Worm (Caenorhabditis elegans): ENCODE data around the gene pgph-2.
A peak's percentile ranks its signal among the peaks of the same experiment; 100 is the strongest.

The pgph-2 gene

DNA sequence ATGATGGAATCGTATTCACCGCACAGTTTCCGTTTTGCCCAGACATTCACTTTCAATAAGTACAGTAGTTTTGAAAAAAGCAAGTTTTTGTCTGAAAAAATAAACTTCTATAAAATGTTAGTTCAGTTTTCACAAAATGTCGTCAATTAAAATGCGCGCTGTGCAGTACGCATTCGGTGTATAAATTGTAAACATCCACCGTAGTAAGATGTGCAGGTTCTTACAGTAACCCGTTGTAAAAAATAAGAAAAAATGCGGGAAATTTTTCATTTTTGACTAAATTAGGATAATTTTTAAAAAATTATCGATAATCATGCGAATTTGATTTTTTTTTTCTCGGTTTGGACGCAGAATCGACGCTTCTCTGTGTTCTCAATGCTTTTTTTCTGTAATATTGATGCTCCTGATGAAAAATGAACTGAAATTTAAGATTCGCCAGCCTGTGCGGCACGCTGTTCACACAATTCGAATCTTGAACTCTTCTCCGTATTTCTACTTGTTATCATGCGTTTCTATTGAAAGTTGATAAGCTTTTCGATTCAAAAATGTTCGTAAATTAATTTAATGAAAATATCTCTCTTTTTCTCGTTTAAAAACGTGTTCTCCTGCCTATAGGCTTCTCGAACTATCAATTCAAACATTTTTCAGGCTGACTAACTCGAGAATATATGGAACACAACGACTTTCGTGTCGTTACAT, 47.5 kb upstream of the pgph-2 start, which contains the start of gene rga-3 (continued):
- TF ChIP-seq ccch-3 (GFP tag; optimal IDR thresholded peaks at IDR 0.05): no peak
- TF ChIP-seq nhr-90 (tag; optimal IDR thresholded peaks at IDR 0.05): no peak
- TF ChIP-seq T26A5.8 (tag; optimal IDR thresholded peaks at IDR 0.05): no peak
- TF ChIP-seq ZK185.1 (tag; optimal IDR thresholded peaks at IDR 0.05; ENCODE audit: poor library complexity, severe bottlenecking): peak; percentile 27
- peak; percentile 66 for TF ChIP-seq ztf-18 (tag; optimal IDR thresholded peaks at IDR 0.05)
- no peak for TF ChIP-seq repo-1 (tag; optimal IDR thresholded peaks at IDR 0.05)
- TF ChIP-seq D2030.7 (GFP tag; IDR thresholded peaks at IDR 0.05): peak; percentile 98
- no peak for TF ChIP-seq nhr-27 (tag; optimal IDR thresholded peaks at IDR 0.05)
- peak; percentile 86 for TF ChIP-seq Y95B8A.8 (GFP tag; IDR thresholded peaks at IDR 0.05)
- peak; percentile 90 for TF ChIP-seq ztf-28 (GFP tag; IDR thresholded peaks at IDR 0.05)
- no peak for TF ChIP-seq F55B11.4 (tag; optimal IDR thresholded peaks at IDR 0.05; ENCODE audit: borderline replicate concordance, insufficient read depth)
- TF ChIP-seq lsy-27 (tag; optimal IDR thresholded peaks at IDR 0.05; ENCODE audit: borderline replicate concordance, insufficient read depth): no peak
- no peak for TF ChIP-seq chd-7 (tag; optimal IDR thresholded peaks at IDR 0.05)
- TF ChIP-seq madf-3 (GFP tag; IDR thresholded peaks at IDR 0.05): peak; percentile 91
- no peak for TF ChIP-seq sdz-38 (tag; optimal IDR thresholded peaks at IDR 0.05)
- peak; percentile 95 for TF ChIP-seq unc-130 (GFP tag; optimal IDR thresholded peaks at IDR 0.05)
- peak; percentile 97 for TF ChIP-seq efl-1 (GFP tag; optimal IDR thresholded peaks at IDR 0.05)
- no peak for TF ChIP-seq ztf-26 (tag; optimal IDR thresholded peaks at IDR 0.05)
- peak; percentile 58; the same call in 1 of the 2 replicates for TF ChIP-seq Y53F4B.3 (GFP tag; IDR thresholded peaks at IDR 0.05)
- TF ChIP-seq pha-4 (tag; optimal IDR thresholded peaks at IDR 0.05): no peak
- peak; percentile 91 for TF ChIP-seq dox-1 (GFP tag; IDR thresholded peaks at IDR 0.05)
- TF ChIP-seq tbp1 (GFP tag; optimal IDR thresholded peaks at IDR 0.05): peak; percentile 72
- no peak for TF ChIP-seq lin-40 (tag; optimal IDR thresholded peaks at IDR 0.05)
- TF ChIP-seq snpc-1.1 (tag; optimal IDR thresholded peaks at IDR 0.05; ENCODE audit: insufficient read depth): peak; percentile 82
- TF ChIP-seq snpc-3.4 (tag; optimal IDR thresholded peaks at IDR 0.05): peak; percentile 95
- TF ChIP-seq lsl-1 (GFP tag; optimal IDR thresholded peaks at IDR 0.05): peak; percentile 100
- peak; percentile 97 for TF ChIP-seq F33H1.4 (GFP tag; IDR thresholded peaks at IDR 0.05)
- no peak for TF ChIP-seq T07F8.4 (tag; optimal IDR thresholded peaks at IDR 0.05)
- TF ChIP-seq F39B2.1 (GFP tag; IDR thresholded peaks at IDR 0.05): no peak
- TF ChIP-seq rpc-1 (optimal IDR thresholded peaks at IDR 0.05): no peak
- TF ChIP-seq rpc-1 (tag; optimal IDR thresholded peaks at IDR 0.05): peak; percentile 15
- peak; percentile 99 for TF ChIP-seq ceh-91 (GFP tag; IDR thresholded peaks at IDR 0.05)
- no peak for TF ChIP-seq B0261.1 (tag; optimal IDR thresholded peaks at IDR 0.05)
- no peak for TF ChIP-seq ets-4 (GFP tag; optimal IDR thresholded peaks at IDR 0.05)
- peak; percentile 93 for TF ChIP-seq snpc-1.3 (tag; optimal IDR thresholded peaks at IDR 0.05; ENCODE audit: insufficient read depth)
- TF ChIP-seq madf-8 (GFP tag; conservative IDR thresholded peaks at IDR 0.05): peak; percentile 97
- TF ChIP-seq pbrm-1 (GFP tag; IDR thresholded peaks at IDR 0.05): peak; percentile 78
- TF ChIP-seq Y79H2A.3 (GFP tag; conservative IDR thresholded peaks at IDR 0.05): no peak
- 0 out of 2 replicates have a peak, but pooled peaks have one; percentile 7 for TF ChIP-seq egrh-3 (GFP tag; IDR thresholded peaks at IDR 0.05)
- no peak for TF ChIP-seq aptf-2 (GFP tag; conservative IDR thresholded peaks at IDR 0.05)
- TF ChIP-seq madf-6 (GFP tag; IDR thresholded peaks at IDR 0.05): peak; percentile 99
- TF ChIP-seq cebp-2 (GFP tag; IDR thresholded peaks at IDR 0.05): no peak
- peak; percentile 79 for TF ChIP-seq C17E4.6 (GFP tag; IDR thresholded peaks at IDR 0.05)
- no peak; the same call in 1 of the 2 replicates for TF ChIP-seq lir-1 (GFP tag; conservative IDR thresholded peaks at IDR 0.05)
- TF ChIP-seq sea-2 (GFP tag; IDR thresholded peaks at IDR 0.05): no peak
- TF ChIP-seq F22D6.2 (tag; optimal IDR thresholded peaks at IDR 0.05): no peak
- TF ChIP-seq unc-62 (GFP tag; optimal IDR thresholded peaks at IDR 0.05): no peak
- peak; percentile 93 for TF ChIP-seq rcor-1 (GFP tag; IDR thresholded peaks at IDR 0.05)

Measured in whole organism, young adult.